Worm (Caenorhabditis elegans) whole organism, L1 larva: ENCODE measurements around the gene gcy-9.

Experiments
- C16A3.4 ChIP-seq: fragments of 150-350 bp; optimal IDR thresholded peaks from 2 replicates; lab custom pipeline; 2014; ENCODE audit warnings: missing biosample characterization, missing genetic modification characterization
- alr-1 ChIP-seq: fragments of 200-800 bp; sonication (Bioruptor generic); optimal IDR thresholded peaks from 2 replicates; lab custom pipeline; 2018; ENCODE audit warnings: borderline replicate concordance, mild to moderate bottlenecking, missing genetic modification characterization, missing compliant biosample characterization
- ama-1 ChIP-seq: fragments of 150-350 bp; optimal IDR thresholded peaks from 2 replicates; lab custom pipeline; 2014
- blmp-1 ChIP-seq: fragments of 150-350 bp; optimal IDR thresholded peaks from 2 replicates; lab custom pipeline; 2014; ENCODE audit warnings: missing biosample characterization, missing genetic modification characterization
- ceh-82 ChIP-seq, 3 experiments: fragments of 150-350 bp in 1 of 3; sonication (generic microtip) in 2 of 3; optimal IDR thresholded peaks; 2 replicates each; lab custom pipeline; 2014 to 2017; ENCODE audit warnings: missing biosample characterization in 3 of 3, missing genetic modification characterization in 3 of 3
- ceh-88 ChIP-seq: fragments of 200-800 bp; sonication (Bioruptor generic); IDR thresholded peaks from 2 replicates; pipeline ENCODE4 v1.3.6; 2022; ENCODE audit warnings: missing genetic modification characterization, missing compliant biosample characterization
- ceh-90 ChIP-seq: sonication (generic microtip); optimal IDR thresholded peaks from 2 replicates; lab custom pipeline; 2016; ENCODE audit warnings: missing genetic modification characterization, missing compliant biosample characterization
- dsc-1 ChIP-seq: sonication (generic microtip); optimal IDR thresholded peaks from 2 replicates; lab custom pipeline; 2016; ENCODE audit warnings: mild to moderate bottlenecking, missing genetic modification characterization, missing compliant biosample characterization
- efl-1 ChIP-seq, 4 experiments: fragments of 150-350 bp; optimal IDR thresholded peaks in 3 of 4; peaks in 1 of 4; 1 replicate in 1 of 4; 2 replicates in 3 of 4; lab custom pipeline; 2014; ENCODE audit warnings: missing biosample characterization in 2 of 4, missing genetic modification characterization in 2 of 4, missing genetic modification reagents in 2 of 4
- efl-3 ChIP-seq: fragments of 200-800 bp; sonication (Bioruptor generic); optimal IDR thresholded peaks from 2 replicates; lab custom pipeline; 2018; ENCODE audit warnings: mild to moderate bottlenecking, missing genetic modification characterization, missing compliant biosample characterization
- egl-27 ChIP-seq, 2 experiments: fragments of 150-350 bp in 1 of 2; sonication (generic microtip); optimal IDR thresholded peaks; 3 replicates each; lab custom pipeline; 2017 to 2018; ENCODE audit warnings: missing biosample characterization in 2 of 2, missing genetic modification characterization in 2 of 2, missing genetic modification reagents in 2 of 2
- elt-2 ChIP-seq: sonication (generic microtip); optimal IDR thresholded peaks from 2 replicates; lab custom pipeline; 2016; ENCODE audit warnings: missing genetic modification characterization, mild to moderate bottlenecking, inconsistent platforms, missing compliant biosample characterization, missing genetic modification reagents
- ets-5 ChIP-seq: fragments of 200-800 bp; sonication (Bioruptor generic); IDR thresholded peaks from 2 replicates; pipeline ENCODE4 v1.3.6; 2022; ENCODE audit warnings: missing genetic modification characterization, missing compliant biosample characterization
- grh-1 ChIP-seq: fragments of 200-800 bp; sonication (Bioruptor generic); IDR thresholded peaks from 2 replicates; pipeline ENCODE4 v1.3.6; 2022; ENCODE audit warnings: missing genetic modification reagents, missing genetic modification characterization, missing compliant biosample characterization
- hlh-17 ChIP-seq: fragments of 200-800 bp; sonication (Bioruptor generic); optimal IDR thresholded peaks from 2 replicates; lab custom pipeline; 2018; ENCODE audit warnings: missing genetic modification characterization, mild to moderate bottlenecking, missing compliant biosample characterization, moderate library complexity, borderline replicate concordance
- hpl-2 ChIP-seq: fragments of 150-350 bp; optimal IDR thresholded peaks from 2 replicates; lab custom pipeline; 2014; ENCODE audit warnings: missing biosample characterization, missing genetic modification reagents, missing genetic modification characterization
- irx-1 ChIP-seq: sonication (generic microtip); optimal IDR thresholded peaks from 2 replicates; lab custom pipeline; 2016; ENCODE audit warnings: missing genetic modification characterization, missing compliant biosample characterization
- lin-13 ChIP-seq: fragments of 150-350 bp; optimal IDR thresholded peaks from 2 replicates; lab custom pipeline; 2014; ENCODE audit warnings: missing biosample characterization, missing genetic modification reagents, missing genetic modification characterization
- lin-14 ChIP-seq: fragments of 200-800 bp; sonication (Bioruptor generic); optimal IDR thresholded peaks from 2 replicates; lab custom pipeline; 2018; ENCODE audit warnings: mild to moderate bottlenecking, missing genetic modification characterization, moderate library complexity, missing compliant biosample characterization
- lin-35 ChIP-seq, 2 experiments: fragments of 150-350 bp; optimal IDR thresholded peaks; 2 replicates each; lab custom pipeline; 2014; ENCODE audit warnings: missing biosample characterization in 2 of 2, missing genetic modification characterization in 2 of 2, missing genetic modification reagents in 2 of 2
- lin-39 ChIP-seq: fragments of 150-350 bp; optimal IDR thresholded peaks from 2 replicates; lab custom pipeline; 2014; ENCODE audit warnings: missing biosample characterization, missing genetic modification reagents, missing genetic modification characterization
- mdl-1 ChIP-seq, 2 experiments: fragments of 150-350 bp; optimal IDR thresholded peaks; 2 replicates each; lab custom pipeline; 2014 to 2017; ENCODE audit warnings: missing biosample characterization in 2 of 2, missing genetic modification characterization in 2 of 2, inconsistent platforms in 1 of 2
- nhr-11 ChIP-seq: fragments of 150-350 bp; optimal IDR thresholded peaks from 2 replicates; lab custom pipeline; 2014; ENCODE audit warnings: missing biosample characterization, missing genetic modification characterization
- nhr-12 ChIP-seq: sonication (generic microtip); optimal IDR thresholded peaks from 2 replicates; lab custom pipeline; 2017; ENCODE audit warnings: missing biosample characterization, missing genetic modification characterization
- nhr-19 ChIP-seq: fragments of 200-800 bp; sonication (Bioruptor generic); conservative IDR thresholded peaks from 2 replicates; pipeline ENCODE4 v1.3.6; 2022; ENCODE audit warnings: missing genetic modification characterization, missing compliant biosample characterization
- nhr-28 ChIP-seq: fragments of 150-350 bp; optimal IDR thresholded peaks from 2 replicates; lab custom pipeline; 2014; ENCODE audit warnings: missing biosample characterization, missing genetic modification characterization
- nhr-47 ChIP-seq: sonication (generic microtip); optimal IDR thresholded peaks from 2 replicates; lab custom pipeline; 2016; ENCODE audit warnings: mild to moderate bottlenecking, missing genetic modification characterization, moderate library complexity, missing compliant biosample characterization
- nhr-71 ChIP-seq: sonication (generic microtip); optimal IDR thresholded peaks from 2 replicates; lab custom pipeline; 2016; ENCODE audit warnings: mild to moderate bottlenecking, missing genetic modification characterization, moderate library complexity, missing compliant biosample characterization
- nhr-76 ChIP-seq: sonication (generic microtip); optimal IDR thresholded peaks from 2 replicates; lab custom pipeline; 2017; ENCODE audit warnings: missing biosample characterization, missing genetic modification characterization
- nhr-77 ChIP-seq: fragments of 150-350 bp; optimal IDR thresholded peaks from 2 replicates; lab custom pipeline; 2014; ENCODE audit warnings: missing biosample characterization, missing genetic modification characterization
- nhr-84 ChIP-seq: sonication (generic microtip); optimal IDR thresholded peaks from 2 replicates; lab custom pipeline; 2017; ENCODE audit warnings: missing biosample characterization, missing genetic modification characterization
- nhr-90 ChIP-seq: sonication (generic microtip); optimal IDR thresholded peaks from 2 replicates; lab custom pipeline; 2016; ENCODE audit warnings: mild to moderate bottlenecking, missing genetic modification characterization, missing compliant biosample characterization; ENCODE audit not compliant: poor library complexity
- pax-3 ChIP-seq: fragments of 200-800 bp; sonication (Bioruptor generic); optimal IDR thresholded peaks from 2 replicates; lab custom pipeline; 2018; ENCODE audit warnings: mild to moderate bottlenecking, missing genetic modification characterization, moderate library complexity, missing compliant biosample characterization
- rnt-1 ChIP-seq: sonication (generic microtip); optimal IDR thresholded peaks from 2 replicates; lab custom pipeline; 2016; ENCODE audit warnings: mild to moderate bottlenecking, missing genetic modification characterization, moderate library complexity, missing compliant biosample characterization
- skn-1 ChIP-seq: fragments of 150-350 bp; optimal IDR thresholded peaks from 2 replicates; lab custom pipeline; 2014; ENCODE audit warnings: missing biosample characterization, missing genetic modification characterization
- snpc-4 ChIP-seq: fragments of 150-350 bp; optimal IDR thresholded peaks from 2 replicates; lab custom pipeline; 2014; ENCODE audit warnings: missing biosample characterization, missing genetic modification characterization
- snu-23 ChIP-seq: sonication (generic microtip); optimal IDR thresholded peaks from 2 replicates; lab custom pipeline; 2016; ENCODE audit warnings: missing genetic modification characterization, missing compliant biosample characterization
- sox-4 ChIP-seq: sonication (generic microtip); optimal IDR thresholded peaks from 2 replicates; lab custom pipeline; 2016; ENCODE audit warnings: missing genetic modification characterization, missing compliant biosample characterization
- swsn-7 ChIP-seq: sonication (generic microtip); optimal IDR thresholded peaks from 2 replicates; lab custom pipeline; 2016; ENCODE audit warnings: missing genetic modification characterization, missing compliant biosample characterization
- unc-130 ChIP-seq: fragments of 150-350 bp; optimal IDR thresholded peaks from 2 replicates; lab custom pipeline; 2017; ENCODE audit warnings: missing biosample characterization, missing genetic modification characterization, inconsistent platforms
- unc-62 ChIP-seq: fragments of 150-350 bp; optimal IDR thresholded peaks from 2 replicates; lab custom pipeline; 2014; ENCODE audit warnings: missing biosample characterization, missing genetic modification reagents, missing genetic modification characterization
- unc-86 ChIP-seq: sonication (generic microtip); optimal IDR thresholded peaks from 2 replicates; lab custom pipeline; 2016; ENCODE audit warnings: missing genetic modification characterization, missing compliant biosample characterization
- unc-98 ChIP-seq: fragments of 200-800 bp; sonication (Bioruptor generic); IDR thresholded peaks from 2 replicates; pipeline ENCODE4 v1.3.6; 2022; ENCODE audit warnings: missing genetic modification characterization, missing compliant biosample characterization
- zag-1 ChIP-seq: fragments of 150-350 bp; optimal IDR thresholded peaks from 2 replicates; lab custom pipeline; 2014; ENCODE audit warnings: missing biosample characterization, missing genetic modification characterization

gcy-9 gene

ce11 chrX:11345471-11345870 is 7.8 kb upstream of the gcy-9 start:
- no peak for TF ChIP-seq snpc-4 (tag; lab: Kevin White, UChicago)
- no peak for TF ChIP-seq irx-1 (tag; lab: Kevin White, UChicago)
- TF ChIP-seq nhr-12 (tag; lab: Kevin White, UChicago): no peak
- TF ChIP-seq unc-98 (GFP tag; lab: Robert Waterston, UW): no peak

- TF ChIP-seq rnt-1 (tag; lab: Kevin White, UChicago) (peak; percentile 47), unc-62 (GFP tag; lab: Kevin White, UChicago) (no peak), lin-35 (GFP tag; optimal IDR thresholded peaks at IDR 0.05; lab: Kevin White, UChicago) (no peak), unc-130 (tag; lab: Kevin White, UChicago) (peak; percentile 45), lin-14 (GFP tag; lab: Kevin White, UChicago) (peak; percentile 69), lin-13 (no peak), blmp-1 (tag; lab: Kevin White, UChicago) (peak; percentile 19), nhr-71 (tag; lab: Kevin White, UChicago) (peak; percentile 43), snu-23 (GFP tag; lab: Kevin White, UChicago) (peak; percentile 9), mdl-1 (tag; optimal IDR thresholded peaks at IDR 0.05; lab: Kevin White, UChicago) (peak in 1 of 2 experiments; percentile 3)
These were observed 7.2 kb upstream of the gcy-9 start for ce11 chrX:11344899-11345298.

ce11 chrX:11340478-11340877 is 2.8 kb upstream of the gcy-9 start:
- no peak for TF ChIP-seq snpc-4 (tag; lab: Kevin White, UChicago)
- TF ChIP-seq lin-35 (GFP tag; optimal IDR thresholded peaks at IDR 0.05; lab: Kevin White, UChicago): peak in 1 of 2 experiments; percentile 56
- TF ChIP-seq unc-130 (tag; lab: Kevin White, UChicago): no peak
- TF ChIP-seq unc-86: no peak
- TF ChIP-seq nhr-77 (tag; lab: Kevin White, UChicago): no peak
- no peak for TF ChIP-seq alr-1 (tag; lab: Kevin White, UChicago)
- no peak for TF ChIP-seq nhr-47
- no peak for TF ChIP-seq nhr-90 (tag; lab: Kevin White, UChicago)
- no peak for TF ChIP-seq skn-1 (tag; lab: Kevin White, UChicago)
- TF ChIP-seq C16A3.4 (tag; lab: Kevin White, UChicago): no peak
- no peak for TF ChIP-seq ceh-90 (tag; lab: Kevin White, UChicago)
- no peak for TF ChIP-seq nhr-84
- no peak for TF ChIP-seq grh-1 (GFP tag; lab: Robert Waterston, UW)
- TF ChIP-seq efl-3 (GFP tag; lab: Kevin White, UChicago): no peak
- no peak for TF ChIP-seq efl-1 (optimal IDR thresholded peaks at IDR 0.05; lab: Kevin White, UChicago)
- peak in 1 of 2 experiments; percentile 73 for TF ChIP-seq efl-1 (GFP tag; optimal IDR thresholded peaks at IDR 0.05 in 1 of 2; lab: Kevin White, UChicago)
- TF ChIP-seq elt-2: peak; percentile 33
- TF ChIP-seq, all 84 proteins: peak for 3

- TF ChIP-seq hpl-2 (GFP tag; lab: Kevin White, UChicago) (no peak), ceh-88 (no peak), nhr-12 (tag; lab: Kevin White, UChicago) (no peak), efl-1 (optimal IDR thresholded peaks at IDR 0.05; lab: Kevin White, UChicago) (peak; percentile 27 to 31), efl-1 (GFP tag; optimal IDR thresholded peaks at IDR 0.05 in 1 of 2; lab: Kevin White, UChicago) (no peak), nhr-28 (no peak), grh-1 (GFP tag; lab: Robert Waterston, UW) (no peak), sox-4 (tag; lab: Kevin White, UChicago) (no peak), unc-62 (GFP tag; lab: Kevin White, UChicago) (no peak), zag-1 (tag; lab: Kevin White, UChicago) (no peak), ceh-90 (tag; lab: Kevin White, UChicago) (no peak), lin-14 (GFP tag; lab: Kevin White, UChicago) (peak; percentile 78), dsc-1 (tag; lab: Kevin White, UChicago) (no peak), lin-39 (no peak), nhr-71 (tag; lab: Kevin White, UChicago) (peak; percentile 61), ets-5 (no peak), ama-1 (no peak), pax-3 (no peak), lin-35 (GFP tag; optimal IDR thresholded peaks at IDR 0.05; lab: Kevin White, UChicago) (peak; percentile 24 to 70), snu-23 (GFP tag; lab: Kevin White, UChicago) (peak; percentile 69), ceh-82 (tag; optimal IDR thresholded peaks at IDR 0.05; lab: Kevin White, UChicago) (peak in 1 of 3 experiments; percentile 24), nhr-11 (tag; lab: Kevin White, UChicago) (no peak), hlh-17 (no peak), nhr-19 (GFP tag; lab: Robert Waterston, UW) (0 out of 2 replicates have a peak, but pooled peaks have one; percentile 33), nhr-76 (tag; lab: Kevin White, UChicago) (no peak), swsn-7 (tag; lab: Kevin White, UChicago) (peak; percentile 34), egl-27 (tag; optimal IDR thresholded peaks at IDR 0.05; lab: Kevin White, UChicago) (no peak)
These were observed 1.8 kb upstream of the gcy-9 start, which contains the start of gene aco-1 for ce11 chrX:11339375-11339924. Gene aco-1, plus strand, starts transcription at chrX:11339874.
